Fruit fly (Drosophila melanogaster) whole organism, pupa: ENCODE results near the gene Idua.

ENCODE experiments used
- CG10348 ChIP-seq: fragments of 200-800 bp; sonication (Bioruptor generic); IDR thresholded peaks from 2 replicates; pipeline ENCODE4 v1.3.6; 2022; ENCODE audit warnings: missing biosample characterization, missing genetic modification characterization
- CG12605 ChIP-seq: fragments of 200-800 bp; sonication (Bioruptor generic); IDR thresholded peaks from 2 replicates; pipeline ENCODE4 v1.3.6; 2022; ENCODE audit warnings: missing biosample characterization, missing genetic modification characterization
- CG15710 ChIP-seq: fragments of 200-800 bp; sonication (Bioruptor generic); optimal IDR thresholded peaks from 2 replicates; lab custom pipeline; 2018; ENCODE audit warnings: missing biosample characterization, mild to moderate bottlenecking, missing genetic modification characterization, moderate library complexity
- CG17806 ChIP-seq: fragments of 200-800 bp; sonication (Bioruptor generic); optimal IDR thresholded peaks from 2 replicates; lab custom pipeline; 2018; ENCODE audit warnings: missing biosample characterization, mild to moderate bottlenecking, missing genetic modification characterization, moderate library complexity
- CG32121 ChIP-seq: fragments of 200-800 bp; sonication (Bioruptor generic); IDR thresholded peaks from 2 replicates; pipeline ENCODE4 v1.3.6; 2022; ENCODE audit warnings: missing biosample characterization, missing genetic modification characterization
- CG8159 ChIP-seq: fragments of 200-800 bp; sonication (Bioruptor generic); optimal IDR thresholded peaks from 3 replicates; lab custom pipeline; 2018; ENCODE audit warnings: missing biosample characterization, mild to moderate bottlenecking, missing genetic modification characterization, moderate library complexity
- D1 ChIP-seq: fragments of 200-800 bp; sonication (Bioruptor generic); optimal IDR thresholded peaks from 2 replicates; lab custom pipeline; 2018; ENCODE audit warnings: missing biosample characterization, mild to moderate bottlenecking, missing genetic modification characterization, moderate library complexity
- EcR ChIP-seq: fragments of 200-800 bp; sonication (Bioruptor generic); optimal IDR thresholded peaks from 3 replicates; lab custom pipeline; 2019; ENCODE audit warnings: missing biosample characterization, missing genetic modification characterization, mild to moderate bottlenecking, moderate library complexity, missing genetic modification reagents
- Pif1A ChIP-seq: fragments of 200-800 bp; sonication (Bioruptor generic); optimal IDR thresholded peaks from 3 replicates; lab custom pipeline; 2016; ENCODE audit warnings: missing biosample characterization, missing genetic modification characterization
- fd96Ca ChIP-seq: fragments of 200-800 bp; sonication (Bioruptor generic); IDR thresholded peaks from 3 replicates; pipeline ENCODE4 v1.3.6; 2022; ENCODE audit warnings: missing biosample characterization, missing genetic modification characterization

dm6 chr2L:11082025-11082424, 30.8 kb downstream of the Idua start:
- TF ChIP-seq CG12605 (GFP tag; lab: Robert Waterston, UW) (peak; percentile 95), CG32121 (GFP tag; lab: Robert Waterston, UW) (no peak), CG8159 (tag; lab: Kevin White, UChicago) (no peak), EcR (GFP tag; lab: Kevin White, UChicago) (no peak), CG10348 (GFP tag; lab: Robert Waterston, UW) (no peak), CG15710 (no peak), D1 (tag; lab: Kevin White, UChicago) (no peak), CG17806 (tag; lab: Kevin White, UChicago) (no peak), Pif1A (GFP tag; lab: Kevin White, UChicago) (no peak), fd96Ca (GFP tag; lab: Robert Waterston, UW) (no peak)
